Worm (Caenorhabditis elegans) whole organism, young adult: ENCODE measurements around the gene lin-22.

Source experiments
- F39B2.1 ChIP-seq: fragments of 200-800 bp; sonication (Bioruptor generic); IDR thresholded peaks from 2 replicates; pipeline ENCODE4 v1.3.6; 2022; ENCODE audit warnings: missing genetic modification reagents, missing genetic modification characterization, missing compliant biosample characterization
- pha-4 ChIP-seq: fragments of 150-350 bp; sonication (generic microtip); optimal IDR thresholded peaks from 2 replicates; lab custom pipeline; 2014; ENCODE audit warnings: missing biosample characterization, missing genetic modification reagents, missing genetic modification characterization

- TF ChIP-seq F39B2.1 (GFP tag; lab: Robert Waterston, UW), result no peak
- no peak for TF ChIP-seq pha-4 (tag; lab: Kevin White, UChicago)
Measured at ce11 chrIV:3016202-3016601, 3.3 kb upstream of the lin-22 start.
